Worm (Caenorhabditis elegans) whole organism, L3 larva: ENCODE results near the gene clec-43.

Experiments used
- R02D3.7 ChIP-seq: fragments of 150-350 bp; optimal IDR thresholded peaks from 2 replicates; lab custom pipeline; 2014; ENCODE audit warnings: missing biosample characterization, missing genetic modification characterization
- ama-1 ChIP-seq: fragments of 150-350 bp; optimal IDR thresholded peaks from 2 replicates; lab custom pipeline; 2018
- ceh-82 ChIP-seq: fragments of 150-350 bp; optimal IDR thresholded peaks from 2 replicates; lab custom pipeline; 2014; ENCODE audit warnings: missing biosample characterization, missing genetic modification characterization
- ceh-9 ChIP-seq: sonication (generic microtip); optimal IDR thresholded peaks from 2 replicates; lab custom pipeline; 2018; ENCODE audit warnings: missing biosample characterization, missing genetic modification characterization
- elt-1 ChIP-seq: fragments of 150-350 bp; optimal IDR thresholded peaks from 2 replicates; lab custom pipeline; 2014; ENCODE audit warnings: missing biosample characterization, missing genetic modification characterization
- fkh-10 ChIP-seq: sonication (generic microtip); optimal IDR thresholded peaks from 2 replicates; lab custom pipeline; 2017; ENCODE audit warnings: missing biosample characterization, missing genetic modification reagents, missing genetic modification characterization
- lin-15B ChIP-seq: fragments of 150-350 bp; optimal IDR thresholded peaks from 2 replicates; lab custom pipeline; 2014; ENCODE audit warnings: missing biosample characterization, missing genetic modification characterization
- nhr-25 ChIP-seq: sonication (generic microtip); optimal IDR thresholded peaks from 2 replicates; lab custom pipeline; 2017; ENCODE audit warnings: missing biosample characterization, missing genetic modification characterization
- nhr-76 ChIP-seq: fragments of 150-350 bp; sonication (generic microtip); optimal IDR thresholded peaks from 5 replicates; lab custom pipeline; 2014; ENCODE audit warnings: missing biosample characterization, missing genetic modification characterization
- nhr-77 ChIP-seq: fragments of 150-350 bp; optimal IDR thresholded peaks from 2 replicates; lab custom pipeline; 2014; ENCODE audit warnings: missing biosample characterization, missing genetic modification characterization
- pha-4 ChIP-seq: fragments of 150-350 bp; optimal IDR thresholded peaks from 2 replicates; lab custom pipeline; 2014; ENCODE audit warnings: missing biosample characterization, missing genetic modification reagents, missing genetic modification characterization
- skn-1 ChIP-seq: fragments of 150-350 bp; optimal IDR thresholded peaks from 2 replicates; lab custom pipeline; 2014; ENCODE audit warnings: missing biosample characterization, missing genetic modification characterization
- tbx-2 ChIP-seq: sonication (generic microtip); optimal IDR thresholded peaks from 2 replicates; lab custom pipeline; 2016; ENCODE audit warnings: mild to moderate bottlenecking, missing genetic modification characterization, missing compliant biosample characterization

- TF ChIP-seq tbx-2 (tag; lab: Kevin White, UChicago) (no peak), pha-4 (tag; lab: Kevin White, UChicago) (no peak), skn-1 (tag; lab: Kevin White, UChicago) (no peak), nhr-25 (tag; lab: Kevin White, UChicago) (no peak), nhr-77 (tag; lab: Kevin White, UChicago) (no peak), R02D3.7 (no peak), nhr-76 (tag; lab: Kevin White, UChicago) (no peak), ceh-9 (tag; lab: Kevin White, UChicago) (no peak), fkh-10 (no peak), lin-15B (tag; lab: Kevin White, UChicago) (no peak), ceh-82 (tag; lab: Kevin White, UChicago) (no peak), elt-1 (no peak), ama-1 (lab: Kevin White, UChicago) (no peak)
Measured at ce11 chrII:937265-937664, 6.6 kb upstream of the clec-43 start.
